Worm (Caenorhabditis elegans) whole organism, late embryonic: ENCODE measurements around the gene F14F8.9.

ENCODE experiments used
- C08G9.2 ChIP-seq: sonication (generic microtip); optimal IDR thresholded peaks from 2 replicates; lab custom pipeline; 2016; ENCODE audit warnings: mild to moderate bottlenecking, missing genetic modification characterization, moderate library complexity, missing compliant biosample characterization
- C38D4.7 ChIP-seq: fragments of 200-800 bp; sonication (Bioruptor generic); optimal IDR thresholded peaks from 2 replicates; lab custom pipeline; 2018; ENCODE audit warnings: mild to moderate bottlenecking, missing genetic modification characterization, moderate library complexity, missing compliant biosample characterization
- K02D7.2 ChIP-seq: sonication (generic microtip); optimal IDR thresholded peaks from 2 replicates; lab custom pipeline; 2017; ENCODE audit warnings: mild to moderate bottlenecking, missing genetic modification characterization, missing compliant biosample characterization
- K09A11.1 ChIP-seq: sonication (generic microtip); optimal IDR thresholded peaks from 2 replicates; lab custom pipeline; 2017; ENCODE audit warnings: antibody characterized with exemption, mild to moderate bottlenecking, missing genetic modification characterization, missing compliant biosample characterization; ENCODE audit not compliant: insufficient read depth
- Y22D7AL.16 ChIP-seq: sonication (generic microtip); optimal IDR thresholded peaks from 2 replicates; lab custom pipeline; 2016; ENCODE audit warnings: missing genetic modification characterization, missing compliant biosample characterization
- ama-1 ChIP-seq: fragments of 150-350 bp; optimal IDR thresholded peaks from 2 replicates; lab custom pipeline; 2014
- ceh-18 ChIP-seq: sonication (generic microtip); optimal IDR thresholded peaks from 2 replicates; lab custom pipeline; 2016; ENCODE audit warnings: missing genetic modification characterization, missing compliant biosample characterization
- ceh-19 ChIP-seq: fragments of 200-800 bp; sonication (Bioruptor generic); optimal IDR thresholded peaks from 2 replicates; lab custom pipeline; 2018; ENCODE audit warnings: mild to moderate bottlenecking, missing genetic modification characterization, missing compliant biosample characterization
- ceh-2 ChIP-seq: sonication (generic microtip); optimal IDR thresholded peaks from 2 replicates; lab custom pipeline; 2016; ENCODE audit warnings: missing genotype, missing genetic modification characterization, missing compliant biosample characterization
- ceh-22 ChIP-seq: sonication (generic microtip); optimal IDR thresholded peaks from 2 replicates; lab custom pipeline; 2017; ENCODE audit warnings: missing biosample characterization, missing genetic modification characterization
- ceh-30 ChIP-seq: fragments of 150-350 bp; optimal IDR thresholded peaks from 2 replicates; lab custom pipeline; 2014; ENCODE audit warnings: missing biosample characterization, missing genetic modification characterization
- ceh-34 ChIP-seq: sonication (generic microtip); optimal IDR thresholded peaks from 2 replicates; lab custom pipeline; 2016; ENCODE audit warnings: mild to moderate bottlenecking, missing genetic modification characterization, missing compliant biosample characterization
- ceh-48 ChIP-seq: sonication (generic microtip); optimal IDR thresholded peaks from 2 replicates; lab custom pipeline; 2016; ENCODE audit warnings: missing genetic modification characterization, inconsistent platforms, missing compliant biosample characterization
- ceh-6 ChIP-seq: fragments of 200-800 bp; sonication (Bioruptor generic); optimal IDR thresholded peaks from 2 replicates; lab custom pipeline; 2018; ENCODE audit warnings: mild to moderate bottlenecking, missing genetic modification characterization, missing compliant biosample characterization
- ceh-9 ChIP-seq: sonication (generic microtip); optimal IDR thresholded peaks from 2 replicates; lab custom pipeline; 2016; ENCODE audit warnings: mild to moderate bottlenecking, missing genetic modification characterization, inconsistent platforms, missing compliant biosample characterization
- che-1 ChIP-seq: sonication (generic microtip); optimal IDR thresholded peaks from 2 replicates; lab custom pipeline; 2016; ENCODE audit warnings: mild to moderate bottlenecking, missing genetic modification characterization, missing compliant biosample characterization
- dmd-4 ChIP-seq: sonication (generic microtip); optimal IDR thresholded peaks from 2 replicates; lab custom pipeline; 2016; ENCODE audit warnings: borderline replicate concordance, missing genetic modification characterization, missing compliant biosample characterization
- fkh-6 ChIP-seq: sonication (generic microtip); optimal IDR thresholded peaks from 2 replicates; lab custom pipeline; 2016; ENCODE audit warnings: missing genetic modification characterization, missing compliant biosample characterization
- gmeb-2 ChIP-seq: sonication (generic microtip); optimal IDR thresholded peaks from 2 replicates; lab custom pipeline; 2016; ENCODE audit warnings: missing genetic modification characterization, inconsistent platforms, missing compliant biosample characterization
- hlh-13 ChIP-seq: fragments of 200-800 bp; sonication (Bioruptor generic); optimal IDR thresholded peaks from 2 replicates; lab custom pipeline; 2018; ENCODE audit warnings: mild to moderate bottlenecking, missing genetic modification characterization, missing compliant biosample characterization
- hlh-15 ChIP-seq: sonication (generic microtip); optimal IDR thresholded peaks from 2 replicates; lab custom pipeline; 2016; ENCODE audit warnings: missing genetic modification characterization, missing compliant biosample characterization
- hlh-6 ChIP-seq: sonication (generic microtip); optimal IDR thresholded peaks from 2 replicates; lab custom pipeline; 2016; ENCODE audit warnings: missing genotype, missing genetic modification characterization, missing compliant biosample characterization
- lin-11 ChIP-seq: fragments of 200-800 bp; sonication (Bioruptor generic); optimal IDR thresholded peaks from 2 replicates; lab custom pipeline; 2018; ENCODE audit warnings: mild to moderate bottlenecking, missing genetic modification characterization, missing compliant biosample characterization
- madf-2 ChIP-seq: sonication (generic microtip); optimal IDR thresholded peaks from 2 replicates; lab custom pipeline; 2017; ENCODE audit warnings: missing genetic modification characterization, missing compliant biosample characterization
- pha-4 ChIP-seq: fragments of 150-350 bp; optimal IDR thresholded peaks from 2 replicates; lab custom pipeline; 2018; ENCODE audit warnings: missing biosample characterization, missing genetic modification reagents, missing genetic modification characterization
- pros-1 ChIP-seq: fragments of 150-350 bp; optimal IDR thresholded peaks from 2 replicates; lab custom pipeline; 2014; ENCODE audit warnings: missing biosample characterization, missing genetic modification reagents, missing genetic modification characterization
- ref-2 ChIP-seq: sonication (generic microtip); optimal IDR thresholded peaks from 2 replicates; lab custom pipeline; 2016; ENCODE audit warnings: missing genetic modification characterization, missing compliant biosample characterization
- rnt-1 ChIP-seq: sonication (generic microtip); optimal IDR thresholded peaks from 2 replicates; lab custom pipeline; 2016; ENCODE audit warnings: missing genetic modification characterization, missing compliant biosample characterization
- sdc-2 ChIP-seq: sonication (generic microtip); optimal IDR thresholded peaks from 2 replicates; lab custom pipeline; 2016; ENCODE audit warnings: missing genotype, missing genetic modification characterization, missing compliant biosample characterization
- syd-9 ChIP-seq: sonication (generic microtip); optimal IDR thresholded peaks from 2 replicates; lab custom pipeline; 2016; ENCODE audit warnings: mild to moderate bottlenecking, missing genetic modification characterization, moderate library complexity, missing compliant biosample characterization
- tbx-2 ChIP-seq: sonication (generic microtip); optimal IDR thresholded peaks from 2 replicates; lab custom pipeline; 2016; ENCODE audit warnings: missing genetic modification characterization, missing compliant biosample characterization
- tbx-7 ChIP-seq: sonication (generic microtip); optimal IDR thresholded peaks from 2 replicates; lab custom pipeline; 2016; ENCODE audit warnings: missing genotype, missing genetic modification characterization, missing compliant biosample characterization
- unc-3 ChIP-seq, 2 experiments: fragments of 200-800 bp in 1 of 2; sonication (Bioruptor generic) in 1 of 2; sonication (generic microtip) in 1 of 2; conservative IDR thresholded peaks in 1 of 2; optimal IDR thresholded peaks in 1 of 2; 2 replicates each; pipeline versions ENCODE4 v1.3.6 to Lab custom; 2016 to 2022; ENCODE audit warnings: missing compliant biosample characterization in 2 of 2, missing genetic modification characterization in 2 of 2, missing genetic modification reagents in 1 of 2
- unc-86 ChIP-seq: sonication (generic microtip); optimal IDR thresholded peaks from 2 replicates; lab custom pipeline; 2016; ENCODE audit warnings: missing genetic modification characterization, missing compliant biosample characterization

Gene F14F8.9

ce11 chrV:16692988-16693387 is 24.6 kb upstream of the F14F8.9 start:
- TF ChIP-seq ama-1 (lab: Kevin White, UChicago): no peak
- no peak for TF ChIP-seq ceh-18 (tag; lab: Kevin White, UChicago)
- no peak for TF ChIP-seq ceh-30 (tag; lab: Kevin White, UChicago)
- no peak for TF ChIP-seq madf-2
- TF ChIP-seq tbx-7 (tag; lab: Kevin White, UChicago): no peak
- no peak for TF ChIP-seq che-1 (tag; lab: Kevin White, UChicago)
- no peak for TF ChIP-seq fkh-6
- TF ChIP-seq unc-3 (GFP tag; conservative IDR thresholded peaks at IDR 0.05; lab: Robert Waterston, UW): no peak
- no peak for TF ChIP-seq unc-3 (tag; optimal IDR thresholded peaks at IDR 0.05; lab: Kevin White, UChicago)
- TF ChIP-seq hlh-6 (tag; lab: Kevin White, UChicago): no peak
- no peak for TF ChIP-seq ceh-48 (tag; lab: Kevin White, UChicago)
- TF ChIP-seq C38D4.7 (GFP tag; lab: Kevin White, UChicago): no peak
- TF ChIP-seq hlh-15 (tag; lab: Kevin White, UChicago): no peak

- TF ChIP-seq hlh-13: no peak
- TF ChIP-seq pros-1: no peak
- no peak for TF ChIP-seq ceh-18 (tag; lab: Kevin White, UChicago)
- no peak for TF ChIP-seq K02D7.2 (tag; lab: Kevin White, UChicago)
- no peak for TF ChIP-seq lin-11 (tag; lab: Kevin White, UChicago)
- TF ChIP-seq unc-86 (tag; lab: Kevin White, UChicago): no peak
- TF ChIP-seq K09A11.1 (tag; lab: Kevin White, UChicago): no peak
- TF ChIP-seq, all 69 proteins: peak for 0
Measured at ce11 chrV:16687227-16687626, 18.9 kb upstream of the F14F8.9 start, which contains the start of gene srz-102. TSS of gene srz-102 (plus strand) at chrV:16687527.

ce11 chrV:16685725-16686124 is 17.4 kb upstream of the F14F8.9 start, which contains the start of gene srw-43:
TSS of gene srw-43 (plus strand) at chrV:16686025.
- TF ChIP-seq syd-9 (tag; lab: Kevin White, UChicago) (no peak), ceh-2 (no peak), dmd-4 (tag; lab: Kevin White, UChicago) (no peak), tbx-2 (tag; lab: Kevin White, UChicago) (no peak), C08G9.2 (tag; lab: Kevin White, UChicago) (no peak), ceh-22 (no peak), ref-2 (tag; lab: Kevin White, UChicago) (no peak), fkh-6 (no peak)

- TF ChIP-seq rnt-1 (tag; lab: Kevin White, UChicago) (no peak), ceh-6 (no peak), gmeb-2 (no peak), hlh-6 (tag; lab: Kevin White, UChicago) (no peak), tbx-7 (tag; lab: Kevin White, UChicago) (no peak)
Measured at ce11 chrV:16683359-16683758, 15.0 kb upstream of the F14F8.9 start.

ce11 chrV:16682886-16683285 is 14.5 kb upstream of the F14F8.9 start, which contains the start of gene srw-36:
TSS of gene srw-36 (plus strand) at chrV:16683186.
- TF ChIP-seq hlh-13 (no peak), ceh-9 (tag; lab: Kevin White, UChicago) (no peak), dmd-4 (tag; lab: Kevin White, UChicago) (no peak), ama-1 (lab: Kevin White, UChicago) (no peak), Y22D7AL.16 (no peak), ceh-34 (no peak), ref-2 (tag; lab: Kevin White, UChicago) (no peak), ceh-19 (GFP tag; lab: Kevin White, UChicago) (no peak), sdc-2 (tag; lab: Kevin White, UChicago) (no peak), syd-9 (tag; lab: Kevin White, UChicago) (no peak), pha-4 (tag; lab: Kevin White, UChicago) (no peak)
